Worm (Caenorhabditis elegans) whole organism, L1 larva: ENCODE measurements around the gene utx-1.

ENCODE experiments used
- C04F5.9 ChIP-seq: sonication (generic microtip); optimal IDR thresholded peaks from 2 replicates; lab custom pipeline; 2016; ENCODE audit warnings: missing genetic modification characterization, missing compliant biosample characterization
- Y116A8C.19 ChIP-seq: sonication (generic microtip); optimal IDR thresholded peaks from 2 replicates; lab custom pipeline; 2016; ENCODE audit warnings: missing compliant biosample characterization, missing genetic modification characterization, borderline replicate concordance
- aly-2 ChIP-seq: fragments of 150-350 bp; optimal IDR thresholded peaks from 2 replicates; lab custom pipeline; 2014; ENCODE audit warnings: missing biosample characterization, missing genetic modification characterization
- blmp-1 ChIP-seq: fragments of 150-350 bp; optimal IDR thresholded peaks from 2 replicates; lab custom pipeline; 2014; ENCODE audit warnings: missing biosample characterization, missing genetic modification characterization
- ceh-63 ChIP-seq: fragments of 200-800 bp; sonication (Bioruptor generic); optimal IDR thresholded peaks from 2 replicates; lab custom pipeline; 2018; ENCODE audit warnings: mild to moderate bottlenecking, missing genetic modification characterization, missing compliant biosample characterization
- ceh-8 ChIP-seq: fragments of 200-800 bp; sonication (Bioruptor generic); optimal IDR thresholded peaks from 2 replicates; lab custom pipeline; 2018; ENCODE audit warnings: mild to moderate bottlenecking, missing genetic modification characterization, moderate library complexity, missing compliant biosample characterization
- ceh-82 ChIP-seq, 3 experiments: fragments of 150-350 bp in 1 of 3; sonication (generic microtip) in 2 of 3; optimal IDR thresholded peaks; 2 replicates each; lab custom pipeline; 2014 to 2017; ENCODE audit warnings: missing biosample characterization in 3 of 3, missing genetic modification characterization in 3 of 3
- dpl-1 ChIP-seq, 3 experiments: fragments of 150-350 bp in 2 of 3; sonication (generic microtip) in 1 of 3; optimal IDR thresholded peaks; 2 replicates each; lab custom pipeline; 2014 to 2017; ENCODE audit warnings: missing biosample characterization in 3 of 3, missing genetic modification characterization in 3 of 3, missing genetic modification reagents in 3 of 3
- dsc-1 ChIP-seq: sonication (generic microtip); optimal IDR thresholded peaks from 2 replicates; lab custom pipeline; 2016; ENCODE audit warnings: mild to moderate bottlenecking, missing genetic modification characterization, missing compliant biosample characterization
- egl-13 ChIP-seq: sonication (generic microtip); optimal IDR thresholded peaks from 2 replicates; lab custom pipeline; 2016; ENCODE audit warnings: missing genotype, missing genetic modification reagents, missing genetic modification characterization, missing compliant biosample characterization
- elt-2 ChIP-seq: sonication (generic microtip); optimal IDR thresholded peaks from 2 replicates; lab custom pipeline; 2016; ENCODE audit warnings: missing genetic modification characterization, mild to moderate bottlenecking, inconsistent platforms, missing compliant biosample characterization, missing genetic modification reagents
- elt-3 ChIP-seq, 6 experiments: fragments of 150-350 bp in 1 of 6; sonication (generic microtip); optimal IDR thresholded peaks; 2 replicates each; lab custom pipeline; 2017 to 2018; ENCODE audit warnings: missing biosample characterization in 6 of 6, missing genetic modification characterization in 6 of 6, inconsistent platforms in 1 of 6
- grh-1 ChIP-seq: fragments of 200-800 bp; sonication (Bioruptor generic); IDR thresholded peaks from 2 replicates; pipeline ENCODE4 v1.3.6; 2022; ENCODE audit warnings: missing genetic modification reagents, missing genetic modification characterization, missing compliant biosample characterization
- hpl-2 ChIP-seq: fragments of 150-350 bp; optimal IDR thresholded peaks from 2 replicates; lab custom pipeline; 2014; ENCODE audit warnings: missing biosample characterization, missing genetic modification reagents, missing genetic modification characterization
- irx-1 ChIP-seq: sonication (generic microtip); optimal IDR thresholded peaks from 2 replicates; lab custom pipeline; 2016; ENCODE audit warnings: missing genetic modification characterization, missing compliant biosample characterization
- lin-14 ChIP-seq: fragments of 200-800 bp; sonication (Bioruptor generic); optimal IDR thresholded peaks from 2 replicates; lab custom pipeline; 2018; ENCODE audit warnings: mild to moderate bottlenecking, missing genetic modification characterization, moderate library complexity, missing compliant biosample characterization
- lin-15B ChIP-seq: fragments of 150-350 bp; sonication (generic microtip); optimal IDR thresholded peaks from 3 replicates; lab custom pipeline; 2014; ENCODE audit warnings: missing biosample characterization, missing genetic modification characterization
- lin-35 ChIP-seq, 2 experiments: fragments of 150-350 bp; optimal IDR thresholded peaks; 2 replicates each; lab custom pipeline; 2014; ENCODE audit warnings: missing biosample characterization in 2 of 2, missing genetic modification characterization in 2 of 2, missing genetic modification reagents in 2 of 2
- lin-39 ChIP-seq: fragments of 150-350 bp; optimal IDR thresholded peaks from 2 replicates; lab custom pipeline; 2014; ENCODE audit warnings: missing biosample characterization, missing genetic modification reagents, missing genetic modification characterization
- lir-3 ChIP-seq: sonication (generic microtip); optimal IDR thresholded peaks from 2 replicates; lab custom pipeline; 2016; ENCODE audit warnings: mild to moderate bottlenecking, missing genetic modification characterization, moderate library complexity, missing compliant biosample characterization; ENCODE audit not compliant: poor library complexity
- lsy-2 ChIP-seq, 2 experiments: fragments of 150-350 bp; optimal IDR thresholded peaks; 2 replicates each; lab custom pipeline; 2014; ENCODE audit warnings: missing biosample characterization in 2 of 2, missing genetic modification characterization in 2 of 2
- mep-1 ChIP-seq: fragments of 150-350 bp; optimal IDR thresholded peaks from 2 replicates; lab custom pipeline; 2014; ENCODE audit warnings: missing biosample characterization, missing genetic modification characterization
- nhr-11 ChIP-seq: fragments of 150-350 bp; optimal IDR thresholded peaks from 2 replicates; lab custom pipeline; 2014; ENCODE audit warnings: missing biosample characterization, missing genetic modification characterization
- nhr-20 ChIP-seq: sonication (generic microtip); optimal IDR thresholded peaks from 2 replicates; lab custom pipeline; 2016; ENCODE audit warnings: mild to moderate bottlenecking, missing genetic modification characterization, missing compliant biosample characterization
- nhr-237 ChIP-seq: fragments of 150-350 bp; optimal IDR thresholded peaks from 2 replicates; lab custom pipeline; 2014; ENCODE audit warnings: missing biosample characterization, missing genetic modification characterization
- nhr-28 ChIP-seq: fragments of 150-350 bp; optimal IDR thresholded peaks from 2 replicates; lab custom pipeline; 2014; ENCODE audit warnings: missing biosample characterization, missing genetic modification characterization
- nhr-84 ChIP-seq: sonication (generic microtip); optimal IDR thresholded peaks from 2 replicates; lab custom pipeline; 2017; ENCODE audit warnings: missing biosample characterization, missing genetic modification characterization
- nhr-85 ChIP-seq: sonication (generic microtip); peaks from one replicate; lab custom pipeline; 2016; ENCODE audit warnings: missing genetic modification characterization, inconsistent platforms, missing compliant biosample characterization
- nhr-90 ChIP-seq: sonication (generic microtip); optimal IDR thresholded peaks from 2 replicates; lab custom pipeline; 2016; ENCODE audit warnings: mild to moderate bottlenecking, missing genetic modification characterization, missing compliant biosample characterization; ENCODE audit not compliant: poor library complexity
- pag-3 ChIP-seq: sonication (generic microtip); optimal IDR thresholded peaks from 2 replicates; lab custom pipeline; 2017; ENCODE audit warnings: missing genetic modification characterization, mild to moderate bottlenecking, missing compliant biosample characterization, antibody characterized with exemption, borderline replicate concordance; ENCODE audit not compliant: insufficient read depth
- rnt-1 ChIP-seq: sonication (generic microtip); optimal IDR thresholded peaks from 2 replicates; lab custom pipeline; 2016; ENCODE audit warnings: mild to moderate bottlenecking, missing genetic modification characterization, moderate library complexity, missing compliant biosample characterization
- skn-1 ChIP-seq: fragments of 150-350 bp; optimal IDR thresholded peaks from 2 replicates; lab custom pipeline; 2014; ENCODE audit warnings: missing biosample characterization, missing genetic modification characterization
- snu-23 ChIP-seq: sonication (generic microtip); optimal IDR thresholded peaks from 2 replicates; lab custom pipeline; 2016; ENCODE audit warnings: missing genetic modification characterization, missing compliant biosample characterization
- sptf-1 ChIP-seq: fragments of 150-350 bp; optimal IDR thresholded peaks from 2 replicates; lab custom pipeline; 2014; ENCODE audit warnings: missing biosample characterization, missing genetic modification characterization
- tbx-2 ChIP-seq: sonication (generic microtip); optimal IDR thresholded peaks from 2 replicates; lab custom pipeline; 2016; ENCODE audit warnings: missing genetic modification characterization, missing compliant biosample characterization
- tlp-1 ChIP-seq: fragments of 150-350 bp; optimal IDR thresholded peaks from 2 replicates; lab custom pipeline; 2014; ENCODE audit warnings: missing biosample characterization, missing genetic modification characterization
- unc-86 ChIP-seq: sonication (generic microtip); optimal IDR thresholded peaks from 2 replicates; lab custom pipeline; 2016; ENCODE audit warnings: missing genetic modification characterization, missing compliant biosample characterization
- vab-15 ChIP-seq: sonication (generic microtip); optimal IDR thresholded peaks from 2 replicates; lab custom pipeline; 2017; ENCODE audit warnings: missing genotype, mild to moderate bottlenecking, missing genetic modification characterization, missing compliant biosample characterization
- zag-1 ChIP-seq: fragments of 150-350 bp; optimal IDR thresholded peaks from 2 replicates; lab custom pipeline; 2014; ENCODE audit warnings: missing biosample characterization, missing genetic modification characterization
- ztf-4 ChIP-seq: fragments of 150-350 bp; optimal IDR thresholded peaks from 2 replicates; lab custom pipeline; 2014; ENCODE audit warnings: missing biosample characterization, missing genetic modification characterization

Gene utx-1

ce11 chrX:8563663-8564450 lies 6.9 kb downstream of the utx-1 start:
- no peak for TF ChIP-seq tbx-2 (tag; lab: Kevin White, UChicago)
- TF ChIP-seq nhr-85 (tag; lab: Kevin White, UChicago), result peak; percentile 47
- TF ChIP-seq nhr-20, result peak; percentile 18
- no peak for TF ChIP-seq nhr-84
- TF ChIP-seq elt-3 (tag; optimal IDR thresholded peaks at IDR 0.05; lab: Kevin White, UChicago), result peak in 1 of 6 experiments; percentile 36
- no peak for TF ChIP-seq dpl-1 (GFP tag; optimal IDR thresholded peaks at IDR 0.05; lab: Kevin White, UChicago)
- TF ChIP-seq ztf-4 (tag; lab: Kevin White, UChicago), result no peak
- TF ChIP-seq irx-1 (tag; lab: Kevin White, UChicago), result no peak
- no peak for TF ChIP-seq lsy-2 (tag; optimal IDR thresholded peaks at IDR 0.05; lab: Kevin White, UChicago)
- TF ChIP-seq C04F5.9 (tag; lab: Kevin White, UChicago), result no peak
- no peak for TF ChIP-seq lin-15B (tag; lab: Kevin White, UChicago)
- TF ChIP-seq ceh-63 (GFP tag; lab: Kevin White, UChicago), result no peak
- peak; percentile 23 for TF ChIP-seq lin-14 (GFP tag; lab: Kevin White, UChicago)
- peak; percentile 60 for TF ChIP-seq dsc-1 (tag; lab: Kevin White, UChicago)
- no peak for TF ChIP-seq egl-13 (tag; lab: Kevin White, UChicago)
- TF ChIP-seq nhr-28 (tag; lab: Kevin White, UChicago), result no peak
- no peak for TF ChIP-seq ceh-8 (GFP tag; lab: Kevin White, UChicago)
- no peak for TF ChIP-seq sptf-1 (tag; lab: Kevin White, UChicago)
- peak; percentile 26 for TF ChIP-seq elt-2 (tag; lab: Kevin White, UChicago)

- TF ChIP-seq zag-1, result no peak
- TF ChIP-seq mep-1 (tag; lab: Kevin White, UChicago), result no peak
- TF ChIP-seq blmp-1 (tag; lab: Kevin White, UChicago), result peak; percentile 80
- no peak for TF ChIP-seq hpl-2 (GFP tag; lab: Kevin White, UChicago)
- TF ChIP-seq lin-35 (GFP tag; optimal IDR thresholded peaks at IDR 0.05; lab: Kevin White, UChicago), result peak in 1 of 2 experiments; percentile 0
- peak; percentile 24 for TF ChIP-seq nhr-85 (tag; lab: Kevin White, UChicago)
- no peak for TF ChIP-seq tlp-1 (tag; lab: Kevin White, UChicago)
- TF ChIP-seq aly-2 (tag; lab: Kevin White, UChicago), result no peak
- TF ChIP-seq rnt-1 (tag; lab: Kevin White, UChicago), result peak; percentile 1
- no peak for TF ChIP-seq nhr-11 (tag; lab: Kevin White, UChicago)
- TF ChIP-seq vab-15, result no peak
- no peak for TF ChIP-seq unc-86
- peak; percentile 17 for TF ChIP-seq nhr-20
- no peak for TF ChIP-seq nhr-90
- peak; percentile 27 for TF ChIP-seq lin-14 (GFP tag; lab: Kevin White, UChicago)
- TF ChIP-seq lin-39 (tag; lab: Kevin White, UChicago), result no peak
- TF ChIP-seq sptf-1 (tag; lab: Kevin White, UChicago), result no peak
These were observed 7.5 kb downstream of the utx-1 start for ce11 chrX:8564451-8564795.

ce11 chrX:8565810-8566416 lies 9.0 kb downstream of the utx-1 start:
- no peak for TF ChIP-seq lir-3
- TF ChIP-seq lin-14 (GFP tag; lab: Kevin White, UChicago), result peak; percentile 56
- no peak for TF ChIP-seq grh-1 (GFP tag; lab: Robert Waterston, UW)
- peak; percentile 15 for TF ChIP-seq ztf-4 (tag; lab: Kevin White, UChicago)
- peak; percentile 1 for TF ChIP-seq snu-23 (GFP tag; lab: Kevin White, UChicago)
- no peak for TF ChIP-seq irx-1 (tag; lab: Kevin White, UChicago)
- no peak for TF ChIP-seq vab-15
- TF ChIP-seq nhr-237, result no peak
- peak in 1 of 3 experiments; percentile 6 for TF ChIP-seq ceh-82 (tag; optimal IDR thresholded peaks at IDR 0.05; lab: Kevin White, UChicago)
- no peak for TF ChIP-seq Y116A8C.19
- TF ChIP-seq blmp-1 (tag; lab: Kevin White, UChicago), result peak; percentile 89
- TF ChIP-seq pag-3 (tag; lab: Kevin White, UChicago), result no peak
- TF ChIP-seq dpl-1 (GFP tag; optimal IDR thresholded peaks at IDR 0.05; lab: Kevin White, UChicago), result no peak
- TF ChIP-seq skn-1, result no peak
